Worm (Caenorhabditis elegans) whole organism, late embryonic: ENCODE results near the gene cka-2.

Experiments used
- C38D4.7 ChIP-seq: fragments of 200-800 bp; sonication (Bioruptor generic); optimal IDR thresholded peaks from 2 replicates; lab custom pipeline; 2018; ENCODE audit warnings: mild to moderate bottlenecking, missing genetic modification characterization, moderate library complexity, missing compliant biosample characterization
- K02D7.2 ChIP-seq: sonication (generic microtip); optimal IDR thresholded peaks from 2 replicates; lab custom pipeline; 2017; ENCODE audit warnings: mild to moderate bottlenecking, missing genetic modification characterization, missing compliant biosample characterization
- K09A11.1 ChIP-seq: sonication (generic microtip); optimal IDR thresholded peaks from 2 replicates; lab custom pipeline; 2017; ENCODE audit warnings: antibody characterized with exemption, mild to moderate bottlenecking, missing genetic modification characterization, missing compliant biosample characterization; ENCODE audit not compliant: insufficient read depth
- T23F11.4 ChIP-seq: fragments of 200-800 bp; sonication (Bioruptor generic); optimal IDR thresholded peaks from 2 replicates; lab custom pipeline; 2018; ENCODE audit warnings: mild to moderate bottlenecking, missing genetic modification characterization, missing compliant biosample characterization
- ahr-1 ChIP-seq: sonication (generic microtip); optimal IDR thresholded peaks from 2 replicates; lab custom pipeline; 2016; ENCODE audit warnings: missing genetic modification characterization, missing compliant biosample characterization
- ceh-18 ChIP-seq: sonication (generic microtip); optimal IDR thresholded peaks from 2 replicates; lab custom pipeline; 2016; ENCODE audit warnings: missing genetic modification characterization, missing compliant biosample characterization
- ceh-24 ChIP-seq: sonication (generic microtip); optimal IDR thresholded peaks from 2 replicates; lab custom pipeline; 2016; ENCODE audit warnings: mild to moderate bottlenecking, missing genetic modification characterization, missing compliant biosample characterization
- ceh-31 ChIP-seq: sonication (generic microtip); optimal IDR thresholded peaks from 2 replicates; lab custom pipeline; 2016; ENCODE audit warnings: missing genetic modification characterization, missing compliant biosample characterization
- ceh-45 ChIP-seq: fragments of 200-800 bp; sonication (Bioruptor generic); IDR thresholded peaks from 2 replicates; pipeline ENCODE4 v1.3.6; 2022; ENCODE audit warnings: missing genetic modification reagents, missing genetic modification characterization, missing compliant biosample characterization
- ceh-9 ChIP-seq: sonication (generic microtip); optimal IDR thresholded peaks from 2 replicates; lab custom pipeline; 2016; ENCODE audit warnings: mild to moderate bottlenecking, missing genetic modification characterization, inconsistent platforms, missing compliant biosample characterization
- che-1 ChIP-seq: sonication (generic microtip); optimal IDR thresholded peaks from 2 replicates; lab custom pipeline; 2016; ENCODE audit warnings: mild to moderate bottlenecking, missing genetic modification characterization, missing compliant biosample characterization
- dmd-4 ChIP-seq: sonication (generic microtip); optimal IDR thresholded peaks from 2 replicates; lab custom pipeline; 2016; ENCODE audit warnings: borderline replicate concordance, missing genetic modification characterization, missing compliant biosample characterization
- elt-2 ChIP-seq: sonication (generic microtip); optimal IDR thresholded peaks from 2 replicates; lab custom pipeline; 2016; ENCODE audit warnings: missing genetic modification reagents, missing genetic modification characterization, missing compliant biosample characterization
- ets-4 ChIP-seq: sonication (generic microtip); optimal IDR thresholded peaks from 2 replicates; lab custom pipeline; 2016; ENCODE audit warnings: missing genetic modification characterization, missing compliant biosample characterization
- fax-1 ChIP-seq: sonication (generic microtip); optimal IDR thresholded peaks from 2 replicates; lab custom pipeline; 2016; ENCODE audit warnings: missing genotype, missing genetic modification characterization, missing compliant biosample characterization
- fkh-10 ChIP-seq: fragments of 150-350 bp; optimal IDR thresholded peaks from 2 replicates; lab custom pipeline; 2014; ENCODE audit warnings: missing biosample characterization, missing genetic modification reagents, missing genetic modification characterization
- fkh-6 ChIP-seq: sonication (generic microtip); optimal IDR thresholded peaks from 2 replicates; lab custom pipeline; 2016; ENCODE audit warnings: missing genetic modification characterization, missing compliant biosample characterization
- gmeb-2 ChIP-seq: sonication (generic microtip); optimal IDR thresholded peaks from 2 replicates; lab custom pipeline; 2016; ENCODE audit warnings: missing genetic modification characterization, inconsistent platforms, missing compliant biosample characterization
- lim-6 ChIP-seq: sonication (generic microtip); optimal IDR thresholded peaks from 2 replicates; lab custom pipeline; 2016; ENCODE audit warnings: missing genetic modification characterization, missing compliant biosample characterization
- nfya-1 ChIP-seq: sonication (generic microtip); optimal IDR thresholded peaks from 2 replicates; lab custom pipeline; 2017; ENCODE audit warnings: missing genetic modification characterization, mild to moderate bottlenecking, missing compliant biosample characterization, antibody characterized with exemption, moderate library complexity
- odd-2 ChIP-seq: sonication (generic microtip); optimal IDR thresholded peaks from 2 replicates; lab custom pipeline; 2017; ENCODE audit warnings: antibody characterized with exemption, mild to moderate bottlenecking, missing genetic modification characterization, missing compliant biosample characterization
- pag-3 ChIP-seq: sonication (generic microtip); optimal IDR thresholded peaks from 2 replicates; lab custom pipeline; 2016; ENCODE audit warnings: missing compliant biosample characterization, missing genetic modification characterization, borderline replicate concordance
- pat-9 ChIP-seq: fragments of 200-800 bp; sonication (Bioruptor generic); optimal IDR thresholded peaks from 2 replicates; lab custom pipeline; 2018; ENCODE audit warnings: mild to moderate bottlenecking, missing genetic modification characterization, moderate library complexity, missing compliant biosample characterization
- pax-1 ChIP-seq: fragments of 150-350 bp; optimal IDR thresholded peaks from 2 replicates; lab custom pipeline; 2014; ENCODE audit warnings: missing biosample characterization, missing genetic modification characterization
- pqm-1 ChIP-seq: sonication (generic microtip); optimal IDR thresholded peaks from 2 replicates; lab custom pipeline; 2016; ENCODE audit warnings: missing genetic modification characterization, missing compliant biosample characterization
- ref-2 ChIP-seq: sonication (generic microtip); optimal IDR thresholded peaks from 2 replicates; lab custom pipeline; 2016; ENCODE audit warnings: missing genetic modification characterization, missing compliant biosample characterization
- syd-9 ChIP-seq: sonication (generic microtip); optimal IDR thresholded peaks from 2 replicates; lab custom pipeline; 2016; ENCODE audit warnings: mild to moderate bottlenecking, missing genetic modification characterization, moderate library complexity, missing compliant biosample characterization
- tbx-2 ChIP-seq: sonication (generic microtip); optimal IDR thresholded peaks from 2 replicates; lab custom pipeline; 2016; ENCODE audit warnings: missing genetic modification characterization, missing compliant biosample characterization
- unc-3 ChIP-seq, 2 experiments: fragments of 200-800 bp in 1 of 2; sonication (Bioruptor generic) in 1 of 2; sonication (generic microtip) in 1 of 2; conservative IDR thresholded peaks in 1 of 2; optimal IDR thresholded peaks in 1 of 2; 2 replicates each; pipeline versions ENCODE4 v1.3.6 to Lab custom; 2016 to 2022; ENCODE audit warnings: missing compliant biosample characterization in 2 of 2, missing genetic modification characterization in 2 of 2, missing genetic modification reagents in 1 of 2
- unc-55 ChIP-seq: sonication (generic microtip); optimal IDR thresholded peaks from 2 replicates; lab custom pipeline; 2017; ENCODE audit warnings: missing biosample characterization, missing genetic modification reagents, missing genetic modification characterization
- zip-5 ChIP-seq: sonication (generic microtip); optimal IDR thresholded peaks from 2 replicates; lab custom pipeline; 2016; ENCODE audit warnings: missing genetic modification characterization, missing compliant biosample characterization
- ztf-16 ChIP-seq: sonication (generic microtip); optimal IDR thresholded peaks from 2 replicates; lab custom pipeline; 2017; ENCODE audit warnings: missing genetic modification characterization, missing compliant biosample characterization

Gene cka-2

DNA sequence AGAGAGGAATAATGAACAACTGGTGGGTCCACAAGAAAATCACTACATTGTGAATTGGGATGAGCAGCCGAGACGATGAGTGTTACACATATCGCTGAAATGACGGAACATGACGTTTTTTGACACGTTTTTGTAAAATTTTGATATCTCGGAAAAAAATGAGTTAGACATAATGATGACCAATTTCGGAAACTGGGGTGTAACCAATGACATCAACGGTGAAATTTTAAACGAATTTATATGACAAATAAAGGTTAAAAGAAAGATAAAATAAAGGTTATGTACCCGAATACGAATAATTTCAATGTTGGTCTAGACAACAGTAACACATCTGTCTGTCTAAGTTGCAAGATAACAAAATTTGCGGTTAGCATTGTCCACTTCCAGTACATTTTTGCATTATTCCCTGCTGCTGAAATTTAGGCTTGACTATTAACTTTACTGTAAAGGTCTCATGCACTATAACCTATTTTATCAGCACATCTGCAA lies 6.6 kb upstream of the cka-2 start, which contains the start of the genes twk-28 and ets-9:
twk-28 (minus strand) TSS at position 51 of the 489 bp plus-strand sequence.
ets-9 (plus strand) TSS at position 410 of the 489 bp plus-strand sequence.
- TF ChIP-seq zip-5 (tag; lab: Kevin White, UChicago), result no peak
- TF ChIP-seq, all 69 proteins: peak for 0

DNA sequence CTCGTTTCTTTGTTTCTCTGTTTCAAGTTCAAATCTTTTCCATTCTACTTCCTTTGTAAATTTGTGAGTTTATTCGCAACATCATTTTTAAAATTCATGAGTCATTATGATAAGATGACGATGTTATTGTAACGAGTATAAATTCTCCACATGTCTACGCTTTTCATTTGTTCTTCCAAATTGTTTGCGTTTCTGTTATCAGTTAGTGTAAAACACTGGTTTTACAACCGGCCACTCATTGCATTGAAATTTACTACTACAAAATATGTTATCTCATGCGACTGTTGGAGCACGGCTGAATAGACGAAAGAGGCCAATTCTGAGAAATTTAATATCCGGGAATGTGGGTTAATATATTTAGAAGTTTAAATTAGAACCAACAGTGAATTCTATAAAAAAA lies 3.5 kb upstream of the cka-2 start, which contains the start of gene C52B9.19:
C52B9.19 (plus strand) TSS at position 176 of the 400 bp plus-strand sequence.
- no peak for TF ChIP-seq pqm-1 (tag; lab: Kevin White, UChicago)
- TF ChIP-seq ahr-1, result no peak
- no peak for TF ChIP-seq ceh-9
- TF ChIP-seq nfya-1, result no peak
- no peak for TF ChIP-seq ceh-45
- TF ChIP-seq fkh-6 (tag; lab: Kevin White, UChicago), result no peak
- no peak for TF ChIP-seq lim-6 (tag; lab: Kevin White, UChicago)
- TF ChIP-seq ceh-31 (tag; lab: Kevin White, UChicago), result no peak
- no peak for TF ChIP-seq pat-9
- TF ChIP-seq fax-1, result no peak
- TF ChIP-seq ets-4 (tag; lab: Kevin White, UChicago), result no peak
- TF ChIP-seq ref-2, result no peak
- TF ChIP-seq, all 69 proteins: peak for 0

DNA sequence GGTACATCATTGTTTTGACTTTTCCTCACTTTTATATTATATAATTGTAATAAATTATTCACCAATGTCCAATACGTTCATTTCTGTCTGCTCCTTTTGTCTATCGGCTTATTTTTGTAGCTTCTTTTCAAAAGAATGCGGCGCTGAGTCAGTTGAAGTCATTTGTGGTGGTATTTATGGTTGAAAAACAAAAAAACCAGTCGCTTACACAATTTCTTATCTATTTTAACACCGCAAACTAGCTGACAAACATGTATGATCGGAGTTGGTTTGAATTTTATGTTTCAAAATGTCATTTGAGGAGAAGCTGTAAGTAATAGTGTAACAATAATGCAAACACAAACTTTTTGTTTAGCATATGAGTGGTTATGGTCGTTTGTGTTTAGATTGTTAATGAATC lies 1.9 kb upstream of the cka-2 start, which contains the start of gene ets-10:
ets-10 (plus strand) TSS at position 201 of the 400 bp plus-strand sequence.
- no peak for TF ChIP-seq zip-5 (tag; lab: Kevin White, UChicago)
- no peak for TF ChIP-seq K02D7.2 (tag; lab: Kevin White, UChicago)
- TF ChIP-seq ztf-16 (tag; lab: Kevin White, UChicago), result no peak
- no peak for TF ChIP-seq syd-9 (tag; lab: Kevin White, UChicago)
- TF ChIP-seq odd-2, result no peak
- no peak for TF ChIP-seq unc-3 (GFP tag; conservative IDR thresholded peaks at IDR 0.05; lab: Robert Waterston, UW)
- no peak for TF ChIP-seq unc-3 (tag; optimal IDR thresholded peaks at IDR 0.05; lab: Kevin White, UChicago)
- TF ChIP-seq tbx-2 (tag; lab: Kevin White, UChicago), result no peak
- no peak for TF ChIP-seq pax-1 (tag; lab: Kevin White, UChicago)
- TF ChIP-seq gmeb-2, result no peak
- TF ChIP-seq fkh-10 (GFP tag; lab: Kevin White, UChicago), result no peak
- no peak for TF ChIP-seq elt-2
- no peak for TF ChIP-seq unc-55 (GFP tag; lab: Kevin White, UChicago)
- no peak for TF ChIP-seq ceh-18 (tag; lab: Kevin White, UChicago)
- TF ChIP-seq dmd-4 (tag; lab: Kevin White, UChicago), result no peak
- no peak for TF ChIP-seq ceh-24 (tag; lab: Kevin White, UChicago)

DNA sequence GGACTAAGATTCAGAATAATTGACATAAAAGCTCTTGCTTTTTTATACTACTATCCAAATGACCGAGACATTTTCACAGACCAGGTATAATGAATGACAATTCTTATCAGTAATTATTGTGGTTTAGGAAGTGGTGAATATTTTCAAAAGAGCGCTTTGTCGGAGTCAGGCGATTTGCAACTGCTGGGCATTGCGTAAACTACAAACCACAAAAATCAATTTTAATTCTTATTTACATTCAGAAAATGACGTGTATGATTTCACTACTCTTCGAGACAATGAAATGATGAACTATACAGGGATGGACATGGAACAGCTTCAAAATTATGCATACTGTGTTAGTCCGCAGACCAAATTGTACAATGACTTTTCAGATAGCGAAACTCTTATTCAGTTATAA lies 1.5 kb upstream of the cka-2 start:
- no peak for TF ChIP-seq ets-4 (tag; lab: Kevin White, UChicago)
- no peak for TF ChIP-seq pag-3 (tag; lab: Kevin White, UChicago)

DNA sequence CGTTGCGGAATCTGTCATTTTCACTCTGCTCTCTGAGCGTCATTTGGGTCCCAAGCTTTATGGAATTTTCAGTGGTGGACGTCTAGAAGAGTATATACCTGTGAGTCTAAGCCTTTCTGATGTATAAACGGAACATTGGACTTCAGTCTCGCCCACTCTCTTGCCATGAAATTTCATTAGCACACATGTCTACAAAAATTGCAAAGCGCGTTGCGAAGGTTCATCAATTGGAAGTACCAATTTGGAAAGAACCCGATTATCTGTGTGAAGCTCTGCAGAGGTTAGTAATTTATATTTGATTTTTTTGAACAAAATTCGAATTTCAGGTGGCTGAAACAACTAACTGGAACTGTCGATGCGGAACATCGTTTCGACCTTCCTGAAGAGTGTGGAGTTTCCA lies 3.9 kb downstream of the cka-2 start:
- TF ChIP-seq T23F11.4 (GFP tag; lab: Kevin White, UChicago) (no peak), dmd-4 (tag; lab: Kevin White, UChicago) (no peak), odd-2 (no peak)

DNA sequence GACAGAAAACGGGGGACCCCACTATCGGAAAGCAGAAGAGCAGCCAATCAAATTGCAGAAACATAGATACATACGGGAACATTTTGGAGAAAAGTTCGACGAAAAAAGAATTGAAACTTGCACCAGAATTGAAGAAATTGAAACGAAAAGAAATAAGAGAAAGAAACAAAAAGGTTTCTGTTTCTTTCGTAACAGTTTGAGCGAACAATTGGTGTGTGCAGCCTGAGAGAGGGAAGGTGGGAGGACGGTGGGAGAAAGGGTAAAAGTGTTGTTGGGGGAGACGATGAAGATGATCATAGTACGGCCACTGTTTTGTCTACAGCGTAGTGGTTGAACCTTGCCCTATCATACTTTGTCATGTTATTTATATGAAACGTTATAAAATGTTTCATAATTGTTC lies 9.0 kb downstream of the cka-2 start:
- TF ChIP-seq pag-3 (tag; lab: Kevin White, UChicago), result no peak
- peak; percentile 40 for TF ChIP-seq che-1 (tag; lab: Kevin White, UChicago)
- TF ChIP-seq C38D4.7, result no peak
- no peak for TF ChIP-seq K09A11.1 (tag; lab: Kevin White, UChicago)
